Worm (Caenorhabditis elegans): Measurements from ENCODE around the gene sdz-27.
"Not testable (repeated sequence)": the region's sequence is repeated elsewhere in the genome, so short reads cannot be mapped to it uniquely, and the experiment has no call there.

The sdz-27 gene

ce11 chrIV:11186729-11187128 is at the start of gene sdz-27:
TSS of gene sdz-27 (plus strand) at chrIV:11187029.
- no peak for TF ChIP-seq unc-62 (GFP tag; optimal IDR thresholded peaks at IDR 0.05)

ce11 chrIV:11142314-11143227 is 44.3 kb upstream of the sdz-27 start, which contains the start of gene skih-2:
TSS of gene skih-2 (minus strand) at chrIV:11142364.
- no peak for TF ChIP-seq unc-62 (GFP tag; optimal IDR thresholded peaks at IDR 0.05)

DNA sequence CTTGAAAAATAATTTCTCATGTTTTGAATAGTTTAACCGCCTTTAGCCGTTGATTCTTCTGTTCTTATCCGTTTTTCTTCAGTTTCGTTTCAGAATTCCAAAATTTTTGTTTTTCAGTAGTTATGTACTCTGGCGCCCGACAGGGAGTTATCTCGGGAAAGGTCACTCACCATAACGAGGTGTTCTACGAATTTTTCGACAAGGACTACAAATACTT is 43.7 kb upstream of the sdz-27 start, which contains the start of gene F01G4.4:
Gene F01G4.4, plus strand, starts transcription at position 118 of the 217 bp plus-strand sequence.
- TF ChIP-seq unc-62 (GFP tag; optimal IDR thresholded peaks at IDR 0.05): no peak

DNA sequence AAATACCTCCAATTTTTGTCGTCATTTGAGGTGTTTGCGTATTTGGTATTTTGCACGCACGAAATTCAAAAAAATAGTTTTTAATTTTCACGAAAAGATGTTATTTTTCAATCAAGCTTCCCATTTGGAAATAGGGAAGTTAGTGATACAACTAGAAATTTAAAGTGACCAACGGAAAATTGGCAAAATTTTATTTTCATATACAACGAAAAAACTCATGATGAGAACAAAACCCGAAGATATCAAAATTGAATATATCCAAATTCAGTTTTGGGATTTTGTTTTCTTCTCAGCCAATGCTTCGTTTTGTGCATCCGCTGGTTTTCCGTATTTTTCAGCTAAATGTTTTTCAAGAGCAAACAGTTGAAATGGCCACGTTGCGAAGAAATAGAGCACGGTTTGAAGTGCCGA is 40.9 kb upstream of the sdz-27 start:
- no peak for TF ChIP-seq unc-62 (GFP tag; optimal IDR thresholded peaks at IDR 0.05)

DNA sequence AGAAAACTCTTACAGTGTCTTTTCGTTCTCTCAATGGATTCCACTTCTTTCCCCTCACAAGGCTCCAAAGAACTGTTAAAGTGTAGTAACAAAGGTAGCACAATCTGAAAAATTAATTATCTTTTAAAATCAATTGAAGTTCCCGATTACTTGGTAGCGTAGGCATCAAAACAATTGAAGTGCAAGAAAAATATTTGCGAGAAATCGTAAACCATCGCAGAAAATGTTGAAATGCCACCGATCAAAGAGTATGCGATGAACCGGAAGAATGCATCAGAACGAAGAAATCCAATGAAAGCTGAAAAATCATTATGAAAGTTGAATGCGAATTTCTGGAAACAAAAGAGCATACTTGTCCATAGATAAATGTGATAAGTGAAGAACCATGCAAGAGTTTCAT is 40.3 kb upstream of the sdz-27 start:
- TF ChIP-seq unc-62 (GFP tag; optimal IDR thresholded peaks at IDR 0.05): no peak

- TF ChIP-seq unc-62 (GFP tag; optimal IDR thresholded peaks at IDR 0.05): no peak
These were observed 39.8 kb upstream of the sdz-27 start, which contains the start of gene pigq-1 for ce11 chrIV:11146962-11147470. TSS of gene pigq-1 (minus strand) at chrIV:11147247.

ce11 chrIV:11148788-11149366 is 38.0 kb upstream of the sdz-27 start:
- TF ChIP-seq unc-62 (GFP tag; optimal IDR thresholded peaks at IDR 0.05): no peak

ce11 chrIV:11149454-11150163 is 37.2 kb upstream of the sdz-27 start, which contains the start of the genes F01G4.6 and pfd-1:
TSS of gene F01G4.6 (minus strand) at chrIV:11149504.
TSS of gene pfd-1 (plus strand) at chrIV:11150113.
- peak; percentile 13 for TF ChIP-seq unc-62 (GFP tag; optimal IDR thresholded peaks at IDR 0.05)

DNA sequence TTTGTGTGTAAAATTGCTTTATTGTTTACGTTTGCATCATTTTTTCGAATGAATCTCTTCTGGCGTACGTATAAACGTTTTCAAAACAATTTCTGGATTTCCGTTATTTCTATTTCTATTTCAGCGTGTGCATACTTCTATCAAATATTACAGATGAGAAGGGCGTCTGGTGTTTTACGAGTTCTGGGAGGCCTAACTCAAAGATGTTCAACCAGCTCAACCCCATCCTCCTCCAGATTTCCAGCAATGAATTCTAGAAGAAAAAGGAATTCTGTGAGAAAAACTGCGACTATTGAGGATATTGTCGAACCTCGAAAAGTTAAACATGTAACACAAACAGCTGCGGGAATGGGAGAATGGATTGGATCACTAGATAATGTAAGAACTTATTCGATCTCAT is 36.0 kb upstream of the sdz-27 start, which contains the start of gene C08F8.2:
Gene C08F8.2, plus strand, starts transcription at position 154 of the 400 bp plus-strand sequence.
- no peak for TF ChIP-seq unc-62 (GFP tag; optimal IDR thresholded peaks at IDR 0.05)

- TF ChIP-seq unc-62 (GFP tag; optimal IDR thresholded peaks at IDR 0.05): not testable (repeated sequence)
These were observed 32.3 kb upstream of the sdz-27 start, which contains the start of gene C08F8.3 for ce11 chrIV:11154425-11155114. TSS of gene C08F8.3 (plus strand) at chrIV:11155044.

DNA sequence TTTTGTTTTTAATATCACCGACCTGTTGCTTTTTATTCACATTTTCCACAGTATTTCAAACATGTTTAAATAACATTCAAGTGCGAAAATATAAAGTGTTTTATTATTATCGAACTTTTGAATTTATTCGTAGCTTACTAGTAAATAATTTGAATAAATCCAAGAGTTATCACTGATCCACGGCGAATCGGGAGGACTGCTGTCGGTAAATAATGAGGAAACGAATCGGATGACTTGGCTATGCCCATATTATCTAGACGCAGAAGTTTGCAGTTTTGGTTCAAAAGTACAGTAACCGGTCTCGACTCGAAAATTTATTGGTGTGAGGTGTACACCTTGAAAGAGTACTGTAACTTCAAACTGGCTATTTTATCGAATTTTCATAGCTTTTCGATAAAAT is 30.3 kb upstream of the sdz-27 start:
- no peak for TF ChIP-seq unc-62 (GFP tag; optimal IDR thresholded peaks at IDR 0.05)

- TF ChIP-seq unc-62 (GFP tag; optimal IDR thresholded peaks at IDR 0.05): no peak
These were observed 26.9 kb upstream of the sdz-27 start, which contains the start of gene mboa-4 for ce11 chrIV:11159886-11160285. TSS of gene mboa-4 (minus strand) at chrIV:11159986.

DNA sequence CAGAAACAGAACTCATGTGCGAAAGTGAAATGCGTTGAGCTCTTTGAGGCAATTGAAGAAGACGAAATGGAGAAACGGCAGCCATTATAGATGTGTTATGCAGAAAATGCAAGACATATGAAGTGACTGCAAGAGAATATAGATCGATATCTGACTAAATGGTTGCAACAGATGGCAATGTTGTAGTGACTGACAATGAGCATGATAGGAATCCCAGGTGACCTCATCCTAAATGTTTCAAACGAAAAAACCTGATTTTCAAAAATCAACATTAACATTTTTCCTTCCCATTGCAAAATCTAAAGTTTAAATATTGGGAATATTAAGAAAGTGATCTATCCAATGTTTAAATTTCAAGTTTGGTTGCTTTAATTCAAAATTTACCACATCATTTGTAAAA is 26.1 kb upstream of the sdz-27 start, which contains the start of gene C08F8.15:
Gene C08F8.15, minus strand, starts transcription at position 101 of the 400 bp plus-strand sequence.
- no peak for TF ChIP-seq unc-62 (GFP tag; optimal IDR thresholded peaks at IDR 0.05)

DNA sequence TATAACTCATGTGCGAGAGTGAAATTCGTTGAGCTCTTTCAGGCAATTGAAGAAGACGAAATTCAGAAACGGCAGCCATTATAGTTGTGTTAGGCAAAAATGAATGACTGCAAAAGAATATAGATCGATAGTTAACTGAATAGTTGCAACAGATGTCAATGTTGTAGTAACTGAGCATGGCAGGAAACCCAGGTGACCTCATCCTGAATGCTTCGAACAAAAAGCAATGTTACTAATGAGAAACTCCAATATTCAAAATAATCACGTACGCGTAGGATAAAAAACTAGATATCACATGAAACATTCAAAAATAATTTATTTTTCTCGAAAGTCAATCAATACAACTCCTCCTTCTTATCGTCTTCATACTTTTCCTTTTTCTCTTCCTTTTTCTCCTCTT is 24.4 kb upstream of the sdz-27 start, which contains the start of gene fbxb-9:
Gene fbxb-9, minus strand, starts transcription at position 101 of the 400 bp plus-strand sequence.
- no peak for TF ChIP-seq unc-62 (GFP tag; optimal IDR thresholded peaks at IDR 0.05)

- TF ChIP-seq unc-62 (GFP tag; optimal IDR thresholded peaks at IDR 0.05): no peak
These were observed 22.0 kb upstream of the sdz-27 start, which contains the start of gene C08F8.6 for ce11 chrIV:11164831-11165230. TSS of gene C08F8.6 (minus strand) at chrIV:11164931.
